Fruit fly (Drosophila melanogaster): ENCODE results near the gene CG8611.

DNA sequence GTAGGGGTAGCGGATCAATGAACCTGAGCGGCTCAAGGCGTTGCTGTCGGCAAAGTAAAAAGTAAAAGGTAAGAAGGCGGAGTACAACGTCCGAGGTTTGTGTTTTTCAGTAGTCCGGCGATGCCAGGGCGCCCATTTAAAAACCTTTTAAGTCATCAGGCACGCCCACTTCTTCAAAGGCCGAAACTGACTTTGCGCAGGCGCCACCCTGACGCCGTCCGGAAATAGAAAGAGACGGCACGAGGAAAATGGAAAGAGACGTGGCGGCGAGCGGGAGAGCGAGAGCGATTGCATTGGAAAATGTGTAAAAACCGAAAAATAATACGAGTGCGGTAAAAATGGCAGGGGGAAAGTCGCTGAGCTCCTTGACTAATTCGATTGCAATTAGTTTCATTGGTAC, 53.4 kb downstream of the CG8611 start:
- TF ChIP-seq cas (GFP tag; IDR thresholded peaks at IDR 0.05) (no peak), CG11398 (GFP tag; optimal IDR thresholded peaks at IDR 0.05) (no peak), CG34224 (GFP tag; IDR thresholded peaks at IDR 0.05; ENCODE audit: partially characterized antibody) (no peak), CG1603 (tag; optimal IDR thresholded peaks at IDR 0.05) (no peak), hbn (GFP tag; IDR thresholded peaks at IDR 0.05; ENCODE audit: partially characterized antibody) (no peak), CG10431 (GFP tag; optimal IDR thresholded peaks at IDR 0.05) (no peak), btn (GFP tag; optimal IDR thresholded peaks at IDR 0.05) (no peak), scrt (GFP tag; optimal IDR thresholded peaks at IDR 0.05) (no peak), CG12659 (GFP tag; optimal IDR thresholded peaks at IDR 0.05) (no peak), Hr3 (GFP tag; optimal IDR thresholded peaks at IDR 0.05) (no peak), Nf-YC (tag; optimal IDR thresholded peaks at IDR 0.05) (peak; percentile 53), gt (GFP tag; IDR thresholded peaks at IDR 0.05) (no peak), Hr78 (GFP tag; optimal IDR thresholded peaks at IDR 0.05) (no peak)
